Worm (Caenorhabditis elegans) whole organism, young adult: ENCODE measurements around the gene ebp-2.

Experiments
- F49E8.2 ChIP-seq: sonication (generic microtip); optimal IDR thresholded peaks from 3 replicates; lab custom pipeline; 2017; ENCODE audit warnings: missing genetic modification characterization, mild to moderate bottlenecking, missing compliant biosample characterization, antibody characterized with exemption, moderate library complexity; ENCODE audit not compliant: insufficient read depth
- ama-1 ChIP-seq, 3 experiments: fragments of 150-350 bp in 1 of 3; sonication (generic microtip) in 2 of 3; optimal IDR thresholded peaks; 2 replicates each; lab custom pipeline; 2014 to 2018; ENCODE audit warnings: missing biosample characterization in 2 of 3, missing genetic modification characterization in 2 of 3, missing genetic modification reagents in 2 of 3
- atf-7 ChIP-seq: sonication (generic microtip); optimal IDR thresholded peaks from 2 replicates; lab custom pipeline; 2017; ENCODE audit warnings: mild to moderate bottlenecking, missing genetic modification characterization, missing compliant biosample characterization
- gei-17 ChIP-seq: fragments of 200-800 bp; sonication (Bioruptor generic); optimal IDR thresholded peaks from 2 replicates; lab custom pipeline; 2018; ENCODE audit warnings: mild to moderate bottlenecking, missing genetic modification characterization, missing compliant biosample characterization
- mxl-1 ChIP-seq: sonication (generic microtip); optimal IDR thresholded peaks from 2 replicates; lab custom pipeline; 2016; ENCODE audit warnings: missing genetic modification characterization, missing compliant biosample characterization
- rec-8 ChIP-seq, 2 experiments: sonication (generic microtip); optimal IDR thresholded peaks; 2 replicates each; lab custom pipeline; 2016; ENCODE audit warnings: mild to moderate bottlenecking in 2 of 2, missing genetic modification characterization in 2 of 2, missing genetic modification reagents in 2 of 2, missing genotype in 2 of 2, missing biosample characterization in 1 of 2, missing compliant biosample characterization in 1 of 2, moderate library complexity in 1 of 2
- sea-2 ChIP-seq: fragments of 200-800 bp; sonication (Bioruptor generic); IDR thresholded peaks from 2 replicates; pipeline ENCODE4 v1.3.6; 2022; ENCODE audit warnings: missing genetic modification characterization, missing compliant biosample characterization
- snpc-1.3 ChIP-seq: sonication (generic microtip); optimal IDR thresholded peaks from 2 replicates; lab custom pipeline; 2017; ENCODE audit warnings: missing genetic modification characterization, mild to moderate bottlenecking, missing compliant biosample characterization, antibody characterized with exemption, moderate library complexity, missing genotype, missing genetic modification reagents; ENCODE audit not compliant: insufficient read depth
- unc-62 ChIP-seq: fragments of 150-350 bp; optimal IDR thresholded peaks from 2 replicates; lab custom pipeline; 2014; ENCODE audit warnings: missing biosample characterization, missing genetic modification reagents, missing genetic modification characterization

- TF ChIP-seq mxl-1 (tag; lab: Kevin White, UChicago) (no peak), unc-62 (no peak), sea-2 (no peak), F49E8.2 (no peak), atf-7 (tag; lab: Kevin White, UChicago) (no peak), gei-17 (no peak), rec-8 (tag; optimal IDR thresholded peaks at IDR 0.05; lab: Kevin White, UChicago) (no peak), ama-1 (optimal IDR thresholded peaks at IDR 0.05; lab: Kevin White, UChicago) (no peak), ama-1 (GFP tag; optimal IDR thresholded peaks at IDR 0.05; lab: Kevin White, UChicago) (no peak), snpc-1.3 (tag; lab: Kevin White, UChicago) (no peak)
These were observed 1.3 kb downstream of the ebp-2 start, which contains the start of gene adbp-1 for ce11 chrII:11443862-11444261.
